Fruit fly (Drosophila melanogaster) whole organism, adult: ENCODE measurements around the gene Naa30A.

Experiments used
- CG11617 ChIP-seq: fragments of 200-800 bp; sonication (Bioruptor generic); optimal IDR thresholded peaks from 2 replicates; lab custom pipeline; 2017; ENCODE audit warnings: mild to moderate bottlenecking, missing biosample characterization, missing genetic modification reagents, missing genetic modification characterization
- CG12768 ChIP-seq: fragments of 200-800 bp; sonication (Bioruptor generic); optimal IDR thresholded peaks from 2 replicates; lab custom pipeline; 2017; ENCODE audit warnings: missing biosample characterization, missing genetic modification characterization, mild to moderate bottlenecking, moderate library complexity, missing genetic modification reagents
- CG14711 ChIP-seq: fragments of 200-800 bp; sonication (Bioruptor generic); optimal IDR thresholded peaks from 2 replicates; lab custom pipeline; 2018; ENCODE audit warnings: missing biosample characterization, mild to moderate bottlenecking, missing genetic modification characterization, moderate library complexity
- CG1620 ChIP-seq: fragments of 200-800 bp; sonication (Bioruptor generic); optimal IDR thresholded peaks from 2 replicates; lab custom pipeline; 2016; ENCODE audit warnings: missing biosample characterization, missing genetic modification characterization
- CG33017 ChIP-seq: fragments of 200-800 bp; sonication (Bioruptor generic); optimal IDR thresholded peaks from 2 replicates; lab custom pipeline; 2018; ENCODE audit warnings: missing biosample characterization, mild to moderate bottlenecking, missing genetic modification characterization, moderate library complexity
- CG5204 ChIP-seq: fragments of 200-800 bp; sonication (Bioruptor generic); optimal IDR thresholded peaks from 2 replicates; lab custom pipeline; 2016; ENCODE audit warnings: missing biosample characterization, missing genetic modification characterization
- CG7045 ChIP-seq: fragments of 200-800 bp; sonication (Bioruptor generic); optimal IDR thresholded peaks from 2 replicates; lab custom pipeline; 2017; ENCODE audit warnings: missing biosample characterization, mild to moderate bottlenecking, missing genetic modification characterization
- CG7101 ChIP-seq: fragments of 200-800 bp; sonication (Bioruptor generic); optimal IDR thresholded peaks from 2 replicates; lab custom pipeline; 2018; ENCODE audit warnings: missing biosample characterization, mild to moderate bottlenecking, missing genetic modification characterization, moderate library complexity
- Clk ChIP-seq: fragments of 200-800 bp; sonication (Bioruptor generic); optimal IDR thresholded peaks from 2 replicates; lab custom pipeline; 2017; ENCODE audit warnings: missing biosample characterization, missing genetic modification characterization
- Crg-1 ChIP-seq: fragments of 200-800 bp; sonication (Bioruptor generic); optimal IDR thresholded peaks from 2 replicates; lab custom pipeline; 2016; ENCODE audit warnings: missing biosample characterization, missing genetic modification characterization
- Hr96 ChIP-seq: fragments of 200-800 bp; sonication (Bioruptor generic); optimal IDR thresholded peaks from 2 replicates; lab custom pipeline; 2016; ENCODE audit warnings: missing biosample characterization, missing genetic modification characterization
- Mnt ChIP-seq: fragments of 200-800 bp; sonication (Bioruptor generic); optimal IDR thresholded peaks from 2 replicates; lab custom pipeline; 2016; ENCODE audit warnings: missing biosample characterization, mild to moderate bottlenecking, missing genetic modification characterization
- bab1 ChIP-seq: fragments of 200-800 bp; sonication (Bioruptor generic); optimal IDR thresholded peaks from 3 replicates; lab custom pipeline; 2019; ENCODE audit warnings: missing biosample characterization, mild to moderate bottlenecking, missing genetic modification characterization, moderate library complexity
- cic ChIP-seq: fragments of 200-800 bp; sonication (Bioruptor generic); optimal IDR thresholded peaks from 2 replicates; lab custom pipeline; 2017; ENCODE audit warnings: missing biosample characterization, mild to moderate bottlenecking, missing genetic modification characterization, moderate library complexity
- cnc ChIP-seq, 2 experiments: fragments of >200 bp; optimal IDR thresholded peaks; 2 replicates each; lab custom pipeline; 2017
- kay ChIP-seq: fragments of 200-800 bp; sonication (Bioruptor generic); peaks from one replicate; lab custom pipeline; 2016; ENCODE audit warnings: missing biosample characterization, missing genetic modification characterization, borderline replicate concordance
- ovo ChIP-seq: fragments of 200-800 bp; sonication (Bioruptor generic); optimal IDR thresholded peaks from 2 replicates; lab custom pipeline; 2016; ENCODE audit warnings: missing biosample characterization, missing genetic modification characterization
- pad ChIP-seq: fragments of 200-800 bp; sonication (Bioruptor generic); optimal IDR thresholded peaks from 3 replicates; lab custom pipeline; 2017; ENCODE audit warnings: missing biosample characterization, missing genetic modification characterization, mild to moderate bottlenecking, moderate library complexity, missing genetic modification reagents
- tj ChIP-seq: fragments of 200-800 bp; sonication (Bioruptor generic); optimal IDR thresholded peaks from 3 replicates; lab custom pipeline; 2017; ENCODE audit warnings: missing biosample characterization, mild to moderate bottlenecking, missing genetic modification characterization, moderate library complexity
- toe ChIP-seq: fragments of 200-800 bp; sonication (Bioruptor generic); optimal IDR thresholded peaks from 2 replicates; lab custom pipeline; 2016; ENCODE audit warnings: missing biosample characterization, missing genetic modification characterization

The Naa30A gene

DNA sequence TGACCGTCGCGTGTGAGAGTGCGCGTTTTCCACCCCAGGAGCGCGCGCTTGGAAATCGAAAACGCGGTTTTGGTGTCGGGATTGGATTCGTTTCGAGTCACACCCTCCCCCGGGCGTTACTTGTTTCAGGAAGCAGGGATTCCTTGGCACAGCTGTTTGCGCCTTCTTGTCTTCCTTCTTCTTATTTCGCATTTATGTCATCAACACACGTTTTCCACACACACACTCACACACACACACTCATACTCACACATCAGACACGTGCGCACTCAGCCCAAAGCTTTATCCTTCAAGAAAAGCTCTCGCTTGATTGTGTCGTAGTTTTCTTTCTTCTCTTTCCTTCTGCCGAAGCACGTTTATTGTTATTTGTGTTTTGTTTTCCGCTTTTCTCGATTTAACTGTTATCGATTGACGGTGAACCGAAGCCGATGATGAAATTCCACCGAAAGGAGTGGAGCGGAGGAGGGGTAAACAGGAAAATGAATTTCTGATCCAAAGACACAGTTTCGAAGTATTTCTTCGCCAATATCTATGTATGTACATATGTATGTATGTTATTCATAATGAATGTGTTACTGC is 39.6 kb downstream of the Naa30A start:
- TF ChIP-seq Mnt (GFP tag; lab: Kevin White, UChicago) (peak; percentile 34), CG1620 (GFP tag; lab: Kevin White, UChicago) (no peak)

- no peak for TF ChIP-seq pad (GFP tag; lab: Kevin White, UChicago)
- TF ChIP-seq CG33017 (tag; lab: Kevin White, UChicago), result no peak
- no peak for TF ChIP-seq cnc (optimal IDR thresholded peaks at IDR 0.05; lab: Kevin White, UChicago)
- no peak for TF ChIP-seq CG5204 (GFP tag; lab: Kevin White, UChicago)
- no peak for TF ChIP-seq CG7101
- no peak for TF ChIP-seq Crg-1 (GFP tag; lab: Kevin White, UChicago)
- TF ChIP-seq toe (GFP tag; lab: Kevin White, UChicago), result no peak
- no peak for TF ChIP-seq cic (GFP tag; lab: Kevin White, UChicago)
- TF ChIP-seq Clk (GFP tag; lab: Kevin White, UChicago), result no peak
- no peak for TF ChIP-seq ovo
- no peak for TF ChIP-seq Mnt (GFP tag; lab: Kevin White, UChicago)
- TF ChIP-seq CG12768, result no peak
- TF ChIP-seq kay (GFP tag; lab: Kevin White, UChicago), result no peak
- TF ChIP-seq bab1 (GFP tag; lab: Kevin White, UChicago), result no peak
- no peak for TF ChIP-seq CG1620 (GFP tag; lab: Kevin White, UChicago)
Measured at dm6 chrX:1382489-1382888, 40.6 kb downstream of the Naa30A start.

- no peak for TF ChIP-seq CG5204 (GFP tag; lab: Kevin White, UChicago)
- TF ChIP-seq Mnt (GFP tag; lab: Kevin White, UChicago), result peak; percentile 2
- no peak for TF ChIP-seq CG11617 (GFP tag; lab: Kevin White, UChicago)
- peak; percentile 33 for TF ChIP-seq pad (GFP tag; lab: Kevin White, UChicago)
Measured at dm6 chrX:1384232-1384631, 42.3 kb downstream of the Naa30A start.

- no peak for TF ChIP-seq CG1620 (GFP tag; lab: Kevin White, UChicago)
- peak; percentile 16 for TF ChIP-seq CG12768
- no peak for TF ChIP-seq cnc (optimal IDR thresholded peaks at IDR 0.05; lab: Kevin White, UChicago)
- TF ChIP-seq CG33017 (tag; lab: Kevin White, UChicago), result no peak
- no peak for TF ChIP-seq bab1 (GFP tag; lab: Kevin White, UChicago)
- no peak for TF ChIP-seq CG7045 (GFP tag; lab: Kevin White, UChicago)
- peak; percentile 31 for TF ChIP-seq Mnt (GFP tag; lab: Kevin White, UChicago)
- TF ChIP-seq kay (GFP tag; lab: Kevin White, UChicago), result no peak
- no peak for TF ChIP-seq Crg-1 (GFP tag; lab: Kevin White, UChicago)
- TF ChIP-seq CG5204 (GFP tag; lab: Kevin White, UChicago), result no peak
- no peak for TF ChIP-seq CG14711 (tag; lab: Kevin White, UChicago)
- TF ChIP-seq cic (GFP tag; lab: Kevin White, UChicago), result no peak
- no peak for TF ChIP-seq Clk (GFP tag; lab: Kevin White, UChicago)
- TF ChIP-seq toe (GFP tag; lab: Kevin White, UChicago), result no peak
- TF ChIP-seq tj (GFP tag; lab: Kevin White, UChicago), result peak; percentile 64
- TF ChIP-seq ovo, result no peak
- no peak for TF ChIP-seq CG7101
- no peak for TF ChIP-seq CG11617 (GFP tag; lab: Kevin White, UChicago)
- peak; percentile 8 for TF ChIP-seq pad (GFP tag; lab: Kevin White, UChicago)
- no peak for TF ChIP-seq Hr96 (GFP tag; lab: Kevin White, UChicago)
Measured at dm6 chrX:1387149-1387752, 45.3 kb downstream of the Naa30A start.

DNA sequence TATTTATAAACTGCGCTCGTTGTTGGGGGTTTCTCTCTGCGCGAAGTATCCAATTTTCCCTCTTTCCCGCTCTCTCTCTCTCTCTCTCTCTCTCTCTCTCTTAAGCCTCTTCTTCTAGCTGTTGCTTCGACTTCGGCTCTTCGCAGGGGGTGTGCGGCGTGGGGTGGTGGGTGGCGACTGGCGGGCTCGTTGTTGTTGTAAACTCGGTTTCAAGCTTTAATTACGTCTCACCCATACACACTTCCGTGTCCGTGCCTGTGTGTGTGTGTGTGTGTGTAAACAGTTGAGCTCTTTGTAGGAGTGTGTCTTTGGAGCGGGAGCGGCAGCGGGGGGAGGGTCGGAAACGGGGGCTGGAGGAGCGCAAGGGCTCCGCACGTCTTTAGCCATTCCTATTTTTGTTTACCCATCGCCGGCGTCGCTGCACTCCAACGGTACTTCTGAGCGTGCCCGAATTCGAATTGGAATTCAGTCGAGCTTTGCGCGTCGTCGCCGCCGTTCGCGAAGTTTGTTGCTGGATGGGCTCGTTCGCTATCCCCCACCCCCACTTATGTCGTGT is 46.3 kb downstream of the Naa30A start:
- TF ChIP-seq bab1 (GFP tag; lab: Kevin White, UChicago), result peak; percentile 18
- TF ChIP-seq tj (GFP tag; lab: Kevin White, UChicago), result peak; percentile 36
- no peak for TF ChIP-seq Hr96 (GFP tag; lab: Kevin White, UChicago)
- TF ChIP-seq CG14711 (tag; lab: Kevin White, UChicago), result no peak
- peak; percentile 36 for TF ChIP-seq CG12768
- peak; percentile 90 for TF ChIP-seq ovo
- peak; percentile 40 for TF ChIP-seq pad (GFP tag; lab: Kevin White, UChicago)

DNA sequence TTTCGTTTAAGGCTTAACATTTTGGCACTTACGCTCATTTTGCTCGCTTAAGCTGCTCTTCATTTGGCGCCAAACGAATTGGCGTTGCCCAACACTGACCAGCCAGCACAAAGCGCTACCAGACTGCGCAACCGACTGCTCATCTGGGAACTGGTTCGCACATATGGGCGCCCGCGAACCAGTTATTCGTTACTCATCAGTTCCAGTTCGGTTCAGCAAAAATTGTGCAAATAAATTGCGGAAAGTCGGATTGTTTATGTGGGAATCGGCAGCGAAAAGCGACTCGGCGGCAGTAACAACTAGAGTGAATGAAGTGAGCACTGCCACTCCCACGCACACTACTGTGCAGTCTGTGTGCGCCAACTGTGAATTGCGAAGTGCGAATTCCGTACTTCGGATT is 51.0 kb downstream of the Naa30A start, which contains the start of gene Rilpl:
Gene Rilpl, plus strand, starts transcription at position 180 of the 400 bp plus-strand sequence.
- TF ChIP-seq CG14711 (tag; lab: Kevin White, UChicago) (peak; percentile 4), pad (GFP tag; lab: Kevin White, UChicago) (peak; percentile 57), CG7101 (peak; percentile 62), toe (GFP tag; lab: Kevin White, UChicago) (peak; percentile 29), CG11617 (GFP tag; lab: Kevin White, UChicago) (no peak), CG1620 (GFP tag; lab: Kevin White, UChicago) (peak; percentile 69), ovo (peak; percentile 6), CG7045 (GFP tag; lab: Kevin White, UChicago) (no peak), kay (GFP tag; lab: Kevin White, UChicago) (peak; percentile 69), tj (GFP tag; lab: Kevin White, UChicago) (peak; percentile 23), CG12768 (peak; percentile 53), cic (GFP tag; lab: Kevin White, UChicago) (peak; percentile 49), Mnt (GFP tag; lab: Kevin White, UChicago) (peak; percentile 81), CG5204 (GFP tag; lab: Kevin White, UChicago) (no peak), Crg-1 (GFP tag; lab: Kevin White, UChicago) (peak; percentile 77), bab1 (GFP tag; lab: Kevin White, UChicago) (peak; percentile 70)
